Worm (Caenorhabditis elegans): Measurements from ENCODE around the gene lin-39.

- TF ChIP-seq ama-1 (optimal IDR thresholded peaks at IDR 0.05) (no peak), flt-1 (GFP tag; IDR thresholded peaks at IDR 0.05) (no peak), hnd-1 (tag; optimal IDR thresholded peaks at IDR 0.05) (no peak), tbx-11 (GFP tag; IDR thresholded peaks at IDR 0.05) (no peak), hmbx-1 (tag; optimal IDR thresholded peaks at IDR 0.05) (no peak), ets-7 (tag; optimal IDR thresholded peaks at IDR 0.05) (no peak), sea-1 (GFP tag; conservative IDR thresholded peaks at IDR 0.05) (no peak), tbx-37 (GFP tag; conservative IDR thresholded peaks at IDR 0.05) (no peak), aly-1 (tag; optimal IDR thresholded peaks at IDR 0.05) (no peak)
Observed at ce11 chrIII:7552859-7553258, 16.4 kb upstream of the lin-39 start.

All from whole organism, early embryonic.